Worm (Caenorhabditis elegans): ENCODE data around the gene C26B2.2.
A peak's percentile ranks its signal among the peaks of the same experiment; 100 is the strongest.

Gene C26B2.2

DNA sequence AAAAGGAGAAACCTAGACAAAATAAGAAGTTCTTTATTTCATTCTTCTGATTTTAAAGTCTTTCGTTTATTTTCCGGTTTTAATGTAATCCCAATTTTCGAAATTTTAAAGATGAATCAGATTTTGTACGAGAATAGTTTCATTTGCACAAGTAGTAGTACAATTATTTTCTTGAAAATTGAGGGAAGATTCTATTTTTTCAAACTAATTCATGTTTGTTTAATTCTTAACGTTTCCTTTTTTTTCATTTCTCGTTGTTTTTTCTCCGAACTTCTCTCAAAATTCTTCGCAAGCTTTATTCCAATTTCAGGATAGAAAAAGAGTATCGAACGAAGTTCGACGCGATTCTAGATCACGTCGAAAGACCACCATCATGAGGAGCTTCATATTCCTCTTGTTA is 40.4 kb upstream of the C26B2.2 start, which contains the start of gene sax-7:
Gene sax-7, plus strand, starts transcription at position 301 of the 400 bp plus-strand sequence.
- TF ChIP-seq lir-3 (tag; optimal IDR thresholded peaks at IDR 0.05; ENCODE audit: poor library complexity) (no peak), dsc-1 (tag; optimal IDR thresholded peaks at IDR 0.05) (no peak), C04F5.9 (tag; optimal IDR thresholded peaks at IDR 0.05) (no peak), elt-3 (tag; optimal IDR thresholded peaks at IDR 0.05) (no peak), hlh-4 (tag; optimal IDR thresholded peaks at IDR 0.05) (no peak), skn-1 (tag; optimal IDR thresholded peaks at IDR 0.05) (no peak), Y116A8C.19 (tag; optimal IDR thresholded peaks at IDR 0.05; ENCODE audit: borderline replicate concordance) (no peak), ztf-11 (tag; optimal IDR thresholded peaks at IDR 0.05) (no peak), ces-1 (GFP tag; optimal IDR thresholded peaks at IDR 0.05) (no peak), ztf-4 (tag; optimal IDR thresholded peaks at IDR 0.05) (no peak), hpl-2 (GFP tag; optimal IDR thresholded peaks at IDR 0.05) (no peak), mep-1 (tag; optimal IDR thresholded peaks at IDR 0.05) (no peak), nhr-20 (tag; optimal IDR thresholded peaks at IDR 0.05) (no peak), pag-3 (tag; optimal IDR thresholded peaks at IDR 0.05; ENCODE audit: borderline replicate concordance, insufficient read depth) (no peak), ceh-8 (GFP tag; optimal IDR thresholded peaks at IDR 0.05) (no peak), ceh-90 (tag; optimal IDR thresholded peaks at IDR 0.05) (no peak)

ce11 chrIV:8061267-8061666 is 39.3 kb upstream of the C26B2.2 start:
- TF ChIP-seq F16B12.6 (tag; optimal IDR thresholded peaks at IDR 0.05), result no peak
- TF ChIP-seq nhr-84 (tag; optimal IDR thresholded peaks at IDR 0.05), result no peak
- TF ChIP-seq ceh-90 (tag; optimal IDR thresholded peaks at IDR 0.05), result no peak
- no peak for TF ChIP-seq tbx-2 (tag; optimal IDR thresholded peaks at IDR 0.05)

DNA sequence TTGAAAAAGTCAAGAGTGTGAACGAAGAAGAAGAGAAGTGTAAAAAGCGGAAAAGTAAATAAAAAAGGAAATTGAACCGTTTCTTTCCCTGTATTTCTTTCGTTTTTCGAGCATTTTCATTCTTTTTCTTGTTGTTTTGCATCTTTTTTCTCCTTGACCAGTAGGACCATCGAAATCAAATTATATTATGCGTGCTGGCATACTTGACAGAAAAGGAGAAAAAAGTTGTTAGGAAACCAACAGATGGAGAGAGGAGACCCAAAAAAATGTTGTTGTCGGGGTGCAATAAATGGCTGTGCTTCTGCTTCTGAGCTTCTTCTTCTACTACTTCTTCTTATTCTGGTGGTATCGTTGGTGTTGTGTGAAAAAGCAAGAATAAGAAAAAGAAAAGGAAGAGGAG is 32.0 kb upstream of the C26B2.2 start:
- peak; percentile 25 for TF ChIP-seq lin-14 (GFP tag; optimal IDR thresholded peaks at IDR 0.05)
- TF ChIP-seq nhr-71 (tag; optimal IDR thresholded peaks at IDR 0.05), result no peak

DNA sequence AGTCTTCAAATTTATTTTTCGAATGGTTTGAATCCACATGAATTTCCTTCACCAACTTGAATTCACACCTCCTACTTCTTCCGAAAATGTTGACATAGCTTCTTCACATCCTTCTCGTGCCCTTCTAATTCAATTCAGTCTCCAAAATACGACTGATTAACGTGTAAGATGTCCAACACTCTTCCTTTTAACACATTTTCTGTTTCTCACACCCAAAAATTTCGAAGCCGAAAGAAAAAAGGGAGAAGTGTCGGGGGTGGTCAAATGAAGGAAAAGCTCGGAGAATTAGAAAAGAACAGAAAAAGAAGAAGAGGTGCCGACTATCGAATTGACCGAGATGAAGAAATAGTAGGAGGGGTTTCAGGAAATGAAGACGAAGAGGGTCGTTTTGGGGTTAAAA is 30.8 kb upstream of the C26B2.2 start:
- TF ChIP-seq ama-1 (optimal IDR thresholded peaks at IDR 0.05) (no peak), lin-14 (GFP tag; optimal IDR thresholded peaks at IDR 0.05) (peak; percentile 61), lin-39 (tag; optimal IDR thresholded peaks at IDR 0.05) (no peak), unc-86 (tag; optimal IDR thresholded peaks at IDR 0.05) (no peak), nhr-11 (tag; optimal IDR thresholded peaks at IDR 0.05) (no peak), mab-9 (GFP tag; IDR thresholded peaks at IDR 0.05) (no peak)

DNA sequence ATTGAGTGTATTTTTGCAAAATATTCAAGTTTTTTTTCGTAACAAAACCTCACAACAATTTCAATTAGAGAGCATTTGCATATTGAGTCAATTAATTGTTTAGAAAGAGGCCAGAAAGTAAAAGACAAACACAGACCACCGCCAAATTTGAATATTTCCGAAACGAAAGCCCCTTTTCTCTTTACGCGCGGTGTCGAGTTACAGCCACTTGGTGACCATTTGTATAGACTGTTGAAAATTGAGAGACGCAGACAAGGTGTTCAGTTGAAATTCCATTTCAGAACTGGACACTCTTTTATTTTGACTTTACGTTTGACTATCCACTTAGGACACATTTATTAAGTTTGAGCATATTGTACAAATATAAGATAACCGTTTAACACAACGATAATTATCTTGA is 26.2 kb upstream of the C26B2.2 start:
- TF ChIP-seq lin-39 (tag; optimal IDR thresholded peaks at IDR 0.05), result no peak
- TF ChIP-seq fkh-10 (GFP tag; optimal IDR thresholded peaks at IDR 0.05), result no peak
- no peak for TF ChIP-seq dsc-1 (tag; optimal IDR thresholded peaks at IDR 0.05)
- no peak for TF ChIP-seq lin-35 (GFP tag; optimal IDR thresholded peaks at IDR 0.05)
- no peak for TF ChIP-seq nhr-84 (tag; optimal IDR thresholded peaks at IDR 0.05)
- no peak for TF ChIP-seq C16A3.4 (tag; optimal IDR thresholded peaks at IDR 0.05)
- TF ChIP-seq Y116A8C.19 (tag; optimal IDR thresholded peaks at IDR 0.05; ENCODE audit: borderline replicate concordance), result no peak
- no peak for TF ChIP-seq lsy-2 (tag; optimal IDR thresholded peaks at IDR 0.05)
- no peak for TF ChIP-seq mef-2 (tag; optimal IDR thresholded peaks at IDR 0.05)
- TF ChIP-seq nhr-237 (tag; optimal IDR thresholded peaks at IDR 0.05), result no peak
- no peak for TF ChIP-seq irx-1 (tag; optimal IDR thresholded peaks at IDR 0.05)
- TF ChIP-seq ceh-8 (GFP tag; optimal IDR thresholded peaks at IDR 0.05), result no peak
- TF ChIP-seq hlh-4 (tag; optimal IDR thresholded peaks at IDR 0.05), result no peak
- TF ChIP-seq nhr-76 (tag; optimal IDR thresholded peaks at IDR 0.05), result no peak
- no peak for TF ChIP-seq unc-98 (GFP tag; IDR thresholded peaks at IDR 0.05)
- TF ChIP-seq zip-4 (GFP tag; optimal IDR thresholded peaks at IDR 0.05), result no peak
- TF ChIP-seq fkh-4 (tag; optimal IDR thresholded peaks at IDR 0.05; ENCODE audit: borderline replicate concordance), result no peak
- no peak for TF ChIP-seq blmp-1 (tag; optimal IDR thresholded peaks at IDR 0.05)

Data from whole organism, L1 larva.